Fruit fly (Drosophila melanogaster) whole organism, embryonic: ENCODE data around the gene Mcad.

Experiments used
- B-H2 ChIP-seq: fragments of 200-800 bp; sonication (Bioruptor generic); optimal IDR thresholded peaks from 2 replicates; lab custom pipeline; 2018; ENCODE audit warnings: missing biosample characterization, mild to moderate bottlenecking, missing genetic modification characterization
- C15 ChIP-seq: fragments of 200-800 bp; sonication (Bioruptor generic); IDR thresholded peaks from 3 replicates; pipeline ENCODE4 v1.3.6; 2022; ENCODE audit warnings: missing biosample characterization, missing genetic modification characterization
- CG1024 ChIP-seq: fragments of 200-800 bp; sonication (Bioruptor generic); IDR thresholded peaks from 2 replicates; pipeline ENCODE4 v1.3.6; 2022; ENCODE audit warnings: missing biosample characterization, missing genetic modification characterization
- CG18262 ChIP-seq: fragments of 200-800 bp; optimal IDR thresholded peaks from 3 replicates; lab custom pipeline; 2019; ENCODE audit warnings: missing biosample characterization, mild to moderate bottlenecking, missing genetic modification characterization, moderate library complexity
- CG2116 ChIP-seq: fragments of 200-800 bp; sonication (Bioruptor generic); optimal IDR thresholded peaks from 3 replicates; lab custom pipeline; 2018; ENCODE audit warnings: missing biosample characterization, mild to moderate bottlenecking, missing genetic modification characterization
- CG30431 ChIP-seq: fragments of 200-800 bp; sonication (Bioruptor generic); optimal IDR thresholded peaks from 2 replicates; lab custom pipeline; 2017; ENCODE audit warnings: missing biosample characterization, missing genetic modification characterization
- CG31388 ChIP-seq: fragments of 200-800 bp; sonication (Bioruptor generic); optimal IDR thresholded peaks from 2 replicates; lab custom pipeline; 2016; ENCODE audit warnings: missing biosample characterization, missing genetic modification characterization
- CG9797 ChIP-seq: fragments of 200-800 bp; sonication (Bioruptor generic); optimal IDR thresholded peaks from 3 replicates; lab custom pipeline; 2018; ENCODE audit warnings: missing biosample characterization, mild to moderate bottlenecking, missing genetic modification characterization
- Lpt ChIP-seq: fragments of >200 bp; optimal IDR thresholded peaks from 2 replicates; lab custom pipeline; 2018; ENCODE audit warnings: missing biosample characterization, missing genetic modification characterization
- Sox100B ChIP-seq: fragments of 200-800 bp; sonication (Bioruptor generic); optimal IDR thresholded peaks from 3 replicates; lab custom pipeline; 2018; ENCODE audit warnings: missing biosample characterization, mild to moderate bottlenecking, missing genetic modification characterization
- eyg ChIP-seq: fragments of 200-800 bp; sonication (Bioruptor generic); optimal IDR thresholded peaks from 3 replicates; lab custom pipeline; 2016; ENCODE audit warnings: missing biosample characterization, missing genetic modification characterization
- fd64A ChIP-seq: fragments of 200-800 bp; sonication (Bioruptor generic); optimal IDR thresholded peaks from 3 replicates; lab custom pipeline; 2018; ENCODE audit warnings: missing biosample characterization, mild to moderate bottlenecking, missing genetic modification characterization
- lov ChIP-seq, 2 experiments: fragments of 200-800 bp in 1 of 2; fragments of >200 bp in 1 of 2; sonication (Bioruptor generic) in 1 of 2; IDR thresholded peaks in 1 of 2; optimal IDR thresholded peaks in 1 of 2; 2 replicates in 1 of 2; 3 replicates in 1 of 2; pipeline versions ENCODE4 v1.3.6 to Lab custom; 2017 to 2022; ENCODE audit warnings: missing biosample characterization in 1 of 2, missing genetic modification characterization in 1 of 2
- ssp ChIP-seq: fragments of 200-800 bp; sonication (Bioruptor generic); IDR thresholded peaks from 2 replicates; pipeline ENCODE4 v1.3.6; 2022; ENCODE audit warnings: missing biosample characterization, missing genetic modification characterization
- tx ChIP-seq: fragments of 200-800 bp; sonication (Bioruptor generic); optimal IDR thresholded peaks from 2 replicates; lab custom pipeline; 2016; ENCODE audit warnings: missing biosample characterization, missing genetic modification characterization

The Mcad gene

DNA sequence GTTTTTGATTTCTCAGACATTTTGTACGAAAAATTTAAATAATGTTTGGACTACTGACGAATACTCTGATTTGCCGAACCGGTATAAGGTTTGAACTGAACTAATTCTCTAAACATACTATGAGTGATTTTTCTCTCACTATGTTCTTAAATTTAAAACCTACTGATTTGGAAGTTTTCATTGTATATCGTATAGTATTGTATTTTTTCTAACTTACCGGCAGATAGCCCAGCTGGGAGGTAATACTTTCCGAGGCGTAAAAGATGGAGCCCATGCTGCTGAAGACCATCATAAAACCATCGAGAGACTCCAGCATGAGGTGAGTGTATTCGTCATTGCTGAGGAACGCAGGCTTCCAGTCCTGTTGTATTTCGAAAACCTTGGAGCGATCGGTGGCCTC, 49.1 kb downstream of the Mcad start, which contains the start of gene CG32371:
Gene CG32371 (minus strand): TSS at position 101 of the 400 bp plus-strand sequence.
- no peak for TF ChIP-seq fd64A (GFP tag; lab: Kevin White, UChicago)
- no peak for TF ChIP-seq C15
- TF ChIP-seq tx (GFP tag; lab: Kevin White, UChicago) = no peak
- no peak for TF ChIP-seq CG30431 (GFP tag; lab: Kevin White, UChicago)
- TF ChIP-seq B-H2 (GFP tag; lab: Kevin White, UChicago) = no peak
- TF ChIP-seq Lpt (GFP tag; lab: Kevin White, UChicago) = no peak
- TF ChIP-seq CG18262 = no peak
- TF ChIP-seq CG2116 = no peak
- TF ChIP-seq Sox100B (GFP tag; lab: Kevin White, UChicago) = no peak
- TF ChIP-seq ssp = no peak
- no peak for TF ChIP-seq eyg (GFP tag; lab: Kevin White, UChicago)
- no peak for TF ChIP-seq CG9797 (GFP tag; lab: Kevin White, UChicago)
- TF ChIP-seq CG31388 (GFP tag; lab: Kevin White, UChicago) = no peak
- no peak for TF ChIP-seq lov (optimal IDR thresholded peaks at IDR 0.05; lab: Kevin White, UChicago)
- TF ChIP-seq lov (GFP tag; IDR thresholded peaks at IDR 0.05; lab: Robert Waterston, UW) = no peak
- no peak for TF ChIP-seq CG1024 (GFP tag; lab: Robert Waterston, UW)
